Fruit fly (Drosophila melanogaster) whole organism, larva: Measurements from ENCODE around the gene yellow-f.

Experiments
- noc ChIP-seq: fragments of 200-800 bp; sonication (Bioruptor generic); optimal IDR thresholded peaks from 3 replicates; lab custom pipeline; 2019; ENCODE audit warnings: missing biosample characterization, mild to moderate bottlenecking, missing genetic modification characterization, moderate library complexity

Gene yellow-f

DNA sequence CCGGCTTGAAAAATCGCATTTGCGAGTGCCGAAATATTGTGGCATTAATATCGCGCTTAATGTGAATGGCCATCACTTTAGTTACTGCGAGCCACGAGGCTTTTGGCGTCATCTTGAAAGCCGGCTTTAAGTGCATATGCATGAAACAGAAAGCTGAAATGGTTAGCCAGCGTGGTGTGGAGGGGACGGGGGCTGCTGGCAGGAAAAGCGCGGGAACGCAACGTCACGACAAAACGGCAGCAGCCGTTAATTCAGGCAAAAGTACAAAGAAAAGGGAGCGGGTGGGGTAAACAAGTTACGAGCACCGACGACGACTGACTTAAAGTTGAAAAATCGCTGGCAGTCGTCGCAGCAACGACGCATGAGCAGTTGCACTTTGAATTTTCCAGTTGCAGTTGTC lies 22.4 kb upstream of the yellow-f start:
- TF ChIP-seq noc (tag; lab: Kevin White, UChicago): no peak

DNA sequence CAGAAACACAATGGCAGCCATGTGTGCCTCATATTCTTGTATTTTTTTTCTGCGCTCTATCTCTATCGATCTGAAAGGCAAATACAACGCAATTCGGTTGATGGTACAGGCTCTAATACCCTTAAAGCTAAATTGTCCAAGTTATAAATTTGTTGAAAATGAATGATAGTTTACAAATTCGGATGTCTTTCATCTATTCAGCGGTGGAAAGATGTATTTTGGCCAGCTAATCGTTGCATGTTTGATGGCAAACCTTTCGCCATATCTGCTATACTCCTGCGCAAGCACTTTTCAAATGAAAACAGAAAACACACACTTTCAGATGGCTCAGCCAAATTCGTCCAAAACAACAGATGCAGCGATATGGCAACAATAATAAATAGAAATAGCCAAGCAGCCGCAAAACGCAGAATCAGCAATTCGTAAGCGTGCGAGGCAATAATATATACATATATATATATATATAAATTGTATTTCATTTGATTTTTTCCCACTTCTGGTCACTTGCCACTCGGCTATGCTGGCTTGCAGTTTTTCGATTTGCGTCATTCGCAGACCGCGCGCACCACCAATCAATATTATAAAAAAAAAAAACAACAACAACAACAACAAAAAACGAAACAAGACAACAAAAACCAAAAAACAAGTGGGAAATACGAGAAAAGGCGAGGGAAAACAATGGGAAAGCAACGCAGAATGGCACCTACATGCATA lies 21.3 kb upstream of the yellow-f start:
- TF ChIP-seq noc (tag; lab: Kevin White, UChicago): peak; percentile 31

DNA sequence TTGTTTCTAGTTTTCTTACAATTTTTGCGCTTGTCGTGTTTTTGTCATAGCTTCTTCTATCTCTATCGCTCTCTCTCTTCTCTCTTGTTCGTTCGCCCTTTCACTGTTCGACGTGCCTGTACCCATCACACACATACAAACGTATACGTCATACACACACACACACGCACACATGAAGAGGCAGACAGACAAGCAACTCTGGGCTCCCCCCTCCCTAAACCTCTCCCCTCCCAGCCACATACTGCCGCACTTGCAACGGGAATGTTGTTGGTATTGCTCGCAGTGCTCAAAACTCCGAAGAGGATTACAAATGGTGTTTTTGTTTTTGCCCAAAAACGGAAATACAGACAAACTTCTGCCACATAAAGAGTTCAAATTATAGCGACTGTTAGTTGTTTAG lies 20.0 kb upstream of the yellow-f start:
- TF ChIP-seq noc (tag; lab: Kevin White, UChicago): no peak

DNA sequence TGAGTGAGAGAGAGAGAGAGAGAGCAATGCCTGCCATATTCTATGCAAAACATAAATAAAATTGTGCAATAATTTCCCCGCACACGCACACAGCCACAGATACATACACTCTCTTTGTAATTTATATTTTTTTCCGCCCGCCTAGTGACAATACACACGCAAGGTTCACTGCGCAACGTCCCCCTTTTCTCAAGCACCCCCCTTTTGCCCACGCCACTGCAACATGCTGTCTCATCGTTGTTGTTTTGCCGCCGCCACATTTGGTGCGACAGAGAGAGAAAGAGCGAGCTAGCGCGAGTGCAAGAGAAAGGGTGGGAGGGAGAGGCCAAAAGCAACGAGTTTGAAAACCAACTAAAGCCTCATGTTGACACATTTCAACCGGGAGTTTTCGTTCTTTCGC lies 19.4 kb upstream of the yellow-f start:
- peak; percentile 76 for TF ChIP-seq noc (tag; lab: Kevin White, UChicago)

DNA sequence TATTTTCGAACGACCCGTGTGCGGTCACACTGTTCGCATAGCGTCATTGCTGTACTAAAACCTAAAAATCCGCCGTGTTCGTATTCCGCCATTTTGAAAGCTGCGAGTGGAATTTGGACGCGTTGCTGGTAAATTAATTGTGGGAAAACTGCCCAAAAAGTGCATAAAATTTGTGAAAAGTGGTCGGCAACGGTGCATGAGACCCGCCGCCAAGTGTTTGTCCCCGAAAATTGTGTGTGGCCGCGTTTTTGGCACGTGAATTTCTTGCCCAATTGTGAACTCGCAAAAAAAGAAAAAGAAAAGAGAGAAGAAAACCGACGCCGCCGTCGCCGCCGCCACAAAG lies 18.6 kb upstream of the yellow-f start, which contains the start of gene CtBP:
Gene CtBP, plus strand, starts transcription at position 29 of the 343 bp plus-strand sequence.
- no peak for TF ChIP-seq noc (tag; lab: Kevin White, UChicago)

DNA sequence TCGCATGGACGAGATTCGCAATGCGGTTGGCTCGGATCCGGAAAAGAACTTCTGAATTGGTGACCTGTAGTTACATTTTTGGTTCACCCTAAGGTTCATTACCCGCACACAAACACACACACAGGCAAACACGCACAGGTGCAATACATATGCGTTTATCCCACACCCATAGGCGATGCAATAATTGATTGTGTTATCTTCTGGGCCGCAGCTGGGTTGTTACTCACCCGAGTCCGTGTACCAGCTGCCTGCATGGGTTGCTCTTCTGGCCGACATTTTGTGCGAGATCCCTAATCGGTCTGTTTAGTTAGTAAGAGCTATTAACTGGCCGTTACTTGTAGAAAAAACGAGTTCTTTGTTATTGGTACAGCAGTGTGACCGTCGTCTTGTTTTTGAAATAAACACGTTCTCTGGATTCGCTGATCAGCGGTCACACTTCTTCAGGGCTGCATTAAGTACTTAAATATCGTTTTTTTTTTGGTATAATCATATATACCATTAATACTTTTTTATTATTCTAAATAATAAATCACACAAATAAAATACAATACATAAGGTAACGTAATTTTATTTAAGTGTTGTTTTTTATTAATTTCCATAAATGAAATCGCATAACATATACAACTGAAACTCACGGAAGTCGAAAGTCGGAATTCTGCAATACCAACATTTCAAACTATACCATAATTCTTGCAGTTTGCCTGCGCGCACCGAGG lies 18.1 kb upstream of the yellow-f start, which contains the start of gene CG8031:
Gene CG8031, minus strand, starts transcription at position 406 of the 716 bp plus-strand sequence.
- no peak for TF ChIP-seq noc (tag; lab: Kevin White, UChicago)

DNA sequence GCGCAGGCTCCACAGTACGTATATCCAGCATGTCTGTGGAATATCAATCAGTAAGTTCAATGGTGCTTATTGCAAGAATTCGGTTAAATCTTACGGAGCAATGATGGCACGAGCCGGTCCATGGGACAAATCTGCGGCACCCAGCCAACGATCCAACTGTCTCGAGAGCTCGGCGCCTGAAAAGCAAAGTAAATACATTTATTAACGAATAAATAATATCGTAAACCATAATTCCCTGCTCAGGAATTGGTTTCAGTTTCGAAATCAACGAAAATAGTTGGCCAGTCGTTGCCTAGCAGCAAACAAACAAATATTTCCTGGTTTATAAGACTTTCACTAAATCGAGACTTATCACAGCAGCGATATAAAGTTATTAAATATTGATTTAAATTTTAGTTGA lies 16.6 kb upstream of the yellow-f start, which contains the start of gene CG11656:
Gene CG11656, plus strand, starts transcription at position 301 of the 400 bp plus-strand sequence.
- TF ChIP-seq noc (tag; lab: Kevin White, UChicago): no peak

DNA sequence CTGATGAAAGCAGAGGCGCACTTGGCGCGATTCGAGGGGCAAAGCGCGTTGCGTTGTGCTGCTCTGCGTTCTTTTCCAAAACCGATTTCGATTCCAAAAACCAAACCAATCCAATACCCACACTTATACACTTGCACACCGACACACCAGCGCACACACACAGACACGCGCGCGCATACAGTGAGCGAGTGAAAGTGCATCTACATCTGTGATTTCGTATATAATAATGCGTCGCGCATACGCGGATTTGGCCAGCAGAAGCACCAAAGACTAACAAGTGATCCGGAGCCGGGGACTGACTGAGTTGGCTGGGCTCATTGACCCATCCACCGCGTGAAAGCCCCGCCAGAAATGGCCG lies 5.2 kb upstream of the yellow-f start:
- TF ChIP-seq noc (tag; lab: Kevin White, UChicago): no peak

DNA sequence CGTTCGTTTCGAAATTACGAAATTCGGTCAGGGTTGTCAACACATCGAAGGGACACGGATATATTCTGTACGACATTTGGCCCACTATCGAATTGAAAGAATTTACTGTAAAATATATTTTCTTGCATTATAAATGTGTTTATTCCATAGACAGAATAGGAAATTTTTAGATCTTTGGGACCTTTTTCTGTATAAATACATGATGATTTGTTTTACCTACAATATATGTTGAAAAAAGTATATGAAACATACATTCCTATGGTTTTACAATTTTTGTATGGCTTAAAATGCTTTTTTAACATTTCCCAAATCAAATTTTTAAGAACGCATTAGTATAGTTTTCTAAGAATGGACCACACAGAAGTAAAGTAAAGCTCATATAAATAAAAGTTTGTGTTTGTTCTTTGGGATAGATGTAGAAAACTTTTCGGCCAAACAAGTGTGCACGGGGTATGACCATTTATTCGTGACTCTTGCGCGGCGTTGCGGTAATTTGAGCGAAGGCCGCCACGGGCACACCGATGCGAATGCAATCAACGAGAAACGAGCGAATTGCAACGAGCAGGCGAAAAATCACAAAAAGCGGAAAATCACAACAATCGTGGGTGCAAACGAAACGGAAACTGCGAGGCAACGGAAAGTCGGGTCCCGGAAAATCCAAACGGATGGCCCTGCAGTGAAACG lies 4.7 kb upstream of the yellow-f start, which contains the start of the genes CG17327, CG44194 and CG7518:
Gene CG17327, minus strand, starts transcription at position 177 of the 684 bp plus-strand sequence.
Gene CG44194, minus strand, starts transcription at position 177 of the 684 bp plus-strand sequence.
Gene CG7518, plus strand, starts transcription at position 540 of the 684 bp plus-strand sequence.
- TF ChIP-seq noc (tag; lab: Kevin White, UChicago): no peak

DNA sequence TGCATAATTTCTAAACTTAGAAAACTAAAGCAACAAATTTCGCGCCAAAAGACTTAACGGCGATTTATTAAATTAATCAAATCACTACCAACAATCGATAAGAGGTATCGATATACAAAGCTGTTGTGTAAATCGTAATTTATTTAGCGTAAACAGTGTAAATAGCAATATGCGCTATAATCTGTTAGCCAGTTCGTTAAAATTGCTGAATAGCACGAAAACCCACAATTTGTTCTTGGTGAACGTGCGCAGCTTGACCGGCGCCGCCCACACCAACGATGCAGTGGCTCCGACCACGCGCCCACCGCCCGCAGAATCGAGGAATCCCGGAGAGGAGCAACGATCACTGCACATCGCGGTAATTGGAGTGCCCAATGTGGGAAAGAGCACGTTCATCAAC lies 2.5 kb upstream of the yellow-f start, which contains the start of gene CG7488:
Gene CG7488, plus strand, starts transcription at position 99 of the 400 bp plus-strand sequence.
- TF ChIP-seq noc (tag; lab: Kevin White, UChicago): no peak

DNA sequence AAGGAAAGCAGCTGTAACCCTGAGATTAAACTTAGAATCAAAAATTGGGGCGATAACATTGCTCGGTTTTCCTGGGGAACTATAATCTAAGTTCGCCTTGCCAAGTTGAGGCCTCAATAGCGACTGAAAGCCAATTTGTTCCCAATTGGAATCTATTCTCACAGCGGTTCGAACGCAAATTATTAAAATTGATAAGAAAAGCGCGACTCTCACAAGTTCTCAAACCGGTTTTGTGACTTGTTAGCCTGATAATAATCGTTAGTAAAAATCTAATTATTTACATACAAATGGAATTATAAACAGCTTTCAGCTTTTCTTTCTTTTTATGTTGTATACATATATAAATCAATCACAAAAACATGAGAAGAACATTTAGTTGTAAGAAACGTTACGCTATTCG lies 2.0 kb upstream of the yellow-f start, which contains the start of gene yellow-f2:
Gene yellow-f2, minus strand, starts transcription at position 101 of the 400 bp plus-strand sequence.
- no peak for TF ChIP-seq noc (tag; lab: Kevin White, UChicago)

DNA sequence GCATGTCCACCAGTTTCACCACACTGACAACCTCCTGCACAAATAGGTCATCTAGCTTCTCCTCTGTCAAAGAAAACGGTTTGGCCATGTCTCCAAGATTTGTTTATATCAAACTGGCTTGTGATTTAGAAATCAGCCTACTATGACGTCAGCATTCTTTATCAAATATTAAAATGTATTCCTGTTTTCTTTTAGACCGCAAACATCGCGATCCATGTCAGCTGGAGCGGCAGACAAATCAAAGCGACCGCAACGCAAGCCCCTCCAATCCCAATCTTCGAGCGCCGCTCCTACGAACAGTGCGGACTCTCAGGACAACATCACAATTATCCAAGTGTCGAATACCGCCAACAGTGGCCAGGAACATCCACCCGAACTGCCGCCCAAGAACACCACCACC lies 4.6 kb downstream of the yellow-f start, which contains the start of gene CG14383:
Gene CG14383, minus strand, starts transcription at position 101 of the 400 bp plus-strand sequence.
- TF ChIP-seq noc (tag; lab: Kevin White, UChicago): no peak

DNA sequence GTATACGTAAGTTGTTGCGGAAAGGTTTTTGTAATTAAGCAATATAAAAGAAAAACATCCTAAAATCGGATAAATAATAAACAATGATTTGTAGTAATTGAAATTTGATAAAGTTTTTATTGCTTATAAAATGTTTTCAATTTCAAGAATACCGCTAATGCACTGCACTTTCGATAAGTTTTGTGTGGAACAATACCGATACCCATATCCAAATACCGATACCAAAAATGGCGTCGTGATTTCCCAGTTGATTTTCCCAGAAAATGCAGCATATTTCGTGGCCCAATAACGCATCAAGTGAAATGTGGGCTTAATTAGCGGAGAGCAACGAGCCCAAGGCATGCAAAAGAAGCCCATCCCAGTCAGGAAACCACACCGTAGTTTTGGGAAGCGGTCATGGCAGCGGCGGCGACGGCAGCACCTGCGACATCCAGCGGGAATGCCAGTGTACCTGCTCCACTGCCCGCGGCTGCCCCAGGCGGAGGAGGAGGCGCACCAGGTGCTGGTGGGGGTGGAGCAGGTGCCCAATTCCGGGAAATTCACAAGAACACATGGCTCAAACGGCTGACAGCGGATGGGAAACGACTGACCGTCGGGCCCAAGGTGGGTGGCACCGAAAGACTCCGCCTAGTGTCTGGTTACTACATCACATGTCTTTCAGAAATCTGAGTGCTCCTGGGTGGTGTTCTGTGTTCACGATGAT lies 7.0 kb downstream of the yellow-f start, which contains the start of gene CG31342:
Gene CG31342, plus strand, starts transcription at position 214 of the 703 bp plus-strand sequence.
- no peak for TF ChIP-seq noc (tag; lab: Kevin White, UChicago)

DNA sequence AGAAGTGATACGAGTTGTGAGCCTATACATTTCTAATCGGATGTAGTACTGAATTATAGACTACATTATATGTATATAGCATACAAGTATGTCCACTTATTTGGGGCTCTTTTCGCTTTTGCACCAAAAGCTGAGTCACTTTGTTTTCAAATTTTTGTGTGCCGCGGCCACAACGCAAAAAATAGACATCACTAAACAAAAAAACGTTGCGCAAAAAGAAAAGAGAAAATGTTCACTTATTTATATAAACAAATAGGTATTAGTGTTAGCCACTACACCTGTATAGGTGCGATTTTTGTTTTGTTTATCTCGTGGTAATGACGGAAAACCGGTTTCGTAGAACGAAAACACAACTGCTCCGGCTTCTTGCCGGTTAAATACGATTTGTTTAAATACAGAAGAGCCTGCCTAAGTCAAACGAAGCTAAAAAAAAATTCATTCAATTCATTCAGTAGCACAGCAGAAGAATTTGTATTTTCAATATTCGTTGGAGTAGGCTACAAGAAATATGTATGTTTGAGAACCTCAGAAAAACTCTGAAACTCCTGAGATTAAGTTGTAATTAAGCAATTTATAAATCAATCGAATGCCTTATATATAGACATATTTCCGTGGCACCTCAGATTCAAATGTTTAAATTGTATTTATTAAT lies 9.9 kb downstream of the yellow-f start:
- peak; percentile 53 for TF ChIP-seq noc (tag; lab: Kevin White, UChicago)
